Fruit fly (Drosophila melanogaster) whole organism, prepupa: ENCODE measurements around the gene mAcon1.

Experiments used
- Blimp-1 ChIP-seq: fragments of 200-800 bp; sonication (Bioruptor generic); optimal IDR thresholded peaks from 3 replicates; lab custom pipeline; 2017; ENCODE audit warnings: missing biosample characterization, missing genetic modification characterization, mild to moderate bottlenecking, moderate library complexity, missing genetic modification reagents
- CG10631 ChIP-seq: fragments of 200-800 bp; sonication (Bioruptor generic); optimal IDR thresholded peaks from 2 replicates; lab custom pipeline; 2016; ENCODE audit warnings: missing biosample characterization, missing genetic modification characterization
- CG11294 ChIP-seq: fragments of 200-800 bp; sonication (Bioruptor generic); IDR thresholded peaks from 2 replicates; pipeline ENCODE4 v1.3.6; 2022; ENCODE audit warnings: missing biosample characterization, missing genetic modification characterization
- CG11762 ChIP-seq: fragments of 200-800 bp; sonication (Bioruptor generic); optimal IDR thresholded peaks from 3 replicates; lab custom pipeline; 2016; ENCODE audit warnings: missing biosample characterization, missing genetic modification characterization; ENCODE audit not compliant: insufficient read depth
- CG11902 ChIP-seq: fragments of 200-800 bp; sonication (Bioruptor generic); optimal IDR thresholded peaks from 3 replicates; lab custom pipeline; 2016; ENCODE audit warnings: missing biosample characterization, missing genetic modification characterization
- CG15336 ChIP-seq: fragments of 200-800 bp; sonication (Bioruptor generic); IDR thresholded peaks from 2 replicates; pipeline ENCODE4 v1.3.6; 2022; ENCODE audit warnings: missing biosample characterization, missing genetic modification characterization
- CG1621 ChIP-seq: fragments of 200-800 bp; sonication (Bioruptor generic); optimal IDR thresholded peaks from 3 replicates; lab custom pipeline; 2018; ENCODE audit warnings: missing biosample characterization, mild to moderate bottlenecking, missing genetic modification characterization
- CG16779 ChIP-seq: fragments of 200-800 bp; sonication (Bioruptor generic); optimal IDR thresholded peaks from 3 replicates; lab custom pipeline; 2017; ENCODE audit warnings: missing biosample characterization, mild to moderate bottlenecking, missing genetic modification characterization
- CG3032 ChIP-seq: fragments of 200-800 bp; optimal IDR thresholded peaks from 2 replicates; lab custom pipeline; 2019; ENCODE audit warnings: missing biosample characterization, mild to moderate bottlenecking, missing genetic modification characterization, moderate library complexity
- CG31627 ChIP-seq: fragments of 200-800 bp; sonication (Bioruptor generic); optimal IDR thresholded peaks from 3 replicates; lab custom pipeline; 2016; ENCODE audit warnings: missing biosample characterization, missing genetic modification characterization
- CG32006 ChIP-seq: fragments of 200-800 bp; sonication (Bioruptor generic); optimal IDR thresholded peaks from 3 replicates; lab custom pipeline; 2017; ENCODE audit warnings: missing biosample characterization, mild to moderate bottlenecking, missing genetic modification characterization
- CG34406 ChIP-seq: fragments of 200-800 bp; sonication (Bioruptor generic); optimal IDR thresholded peaks from 3 replicates; lab custom pipeline; 2016; ENCODE audit warnings: missing biosample characterization, missing genetic modification characterization
- CG3919 ChIP-seq: fragments of 200-800 bp; sonication (Bioruptor generic); optimal IDR thresholded peaks from 3 replicates; lab custom pipeline; 2016; ENCODE audit warnings: missing biosample characterization, missing genetic modification characterization
- CG4318 ChIP-seq: fragments of 200-800 bp; sonication (Bioruptor generic); optimal IDR thresholded peaks from 3 replicates; lab custom pipeline; 2017; ENCODE audit warnings: missing biosample characterization, mild to moderate bottlenecking, missing genetic modification characterization
- CG6163 ChIP-seq: fragments of 200-800 bp; sonication (Bioruptor generic); IDR thresholded peaks from 3 replicates; pipeline ENCODE4 v1.3.6; 2022; ENCODE audit warnings: missing biosample characterization, missing genetic modification characterization
- CG6276 ChIP-seq: fragments of 200-800 bp; sonication (Bioruptor generic); optimal IDR thresholded peaks from 2 replicates; lab custom pipeline; 2017; ENCODE audit warnings: missing biosample characterization, mild to moderate bottlenecking, missing genetic modification characterization
- CG6808 ChIP-seq: fragments of 200-800 bp; sonication (Bioruptor generic); optimal IDR thresholded peaks from 3 replicates; lab custom pipeline; 2017; ENCODE audit warnings: missing biosample characterization, missing genetic modification characterization, mild to moderate bottlenecking, moderate library complexity, missing genetic modification reagents
- CG6854 ChIP-seq: fragments of 200-800 bp; sonication (Bioruptor generic); optimal IDR thresholded peaks from 2 replicates; lab custom pipeline; 2017; ENCODE audit warnings: missing biosample characterization, mild to moderate bottlenecking, missing genetic modification characterization
- CG7368 ChIP-seq: fragments of 200-800 bp; sonication (Bioruptor generic); optimal IDR thresholded peaks from 3 replicates; lab custom pipeline; 2016; ENCODE audit warnings: missing biosample characterization, missing genetic modification characterization
- CG8319 ChIP-seq: fragments of 200-800 bp; sonication (Bioruptor generic); optimal IDR thresholded peaks from 3 replicates; lab custom pipeline; 2016; ENCODE audit warnings: missing biosample characterization, missing genetic modification characterization
- CG8632 ChIP-seq: fragments of 200-800 bp; sonication (Bioruptor generic); optimal IDR thresholded peaks from 3 replicates; lab custom pipeline; 2016; ENCODE audit warnings: missing biosample characterization, missing genetic modification characterization
- CG9139 ChIP-seq: fragments of 200-800 bp; sonication (Bioruptor generic); optimal IDR thresholded peaks from 3 replicates; lab custom pipeline; 2017; ENCODE audit warnings: missing biosample characterization, mild to moderate bottlenecking, missing genetic modification characterization
- Eip78C ChIP-seq: fragments of 200-800 bp; sonication (Bioruptor generic); peaks from one replicate; lab custom pipeline; 2016; ENCODE audit warnings: missing biosample characterization, missing genetic modification characterization
- Eip93F ChIP-seq: fragments of 200-800 bp; sonication (Bioruptor generic); optimal IDR thresholded peaks from 2 replicates; lab custom pipeline; 2016; ENCODE audit warnings: missing biosample characterization, mild to moderate bottlenecking, missing genetic modification characterization
- Ets21C ChIP-seq: fragments of 200-800 bp; sonication (Bioruptor generic); optimal IDR thresholded peaks from 3 replicates; lab custom pipeline; 2016; ENCODE audit warnings: missing biosample characterization, missing genetic modification characterization
- Ets96B ChIP-seq: fragments of 200-800 bp; optimal IDR thresholded peaks from 2 replicates; lab custom pipeline; 2019; ENCODE audit warnings: missing biosample characterization, mild to moderate bottlenecking, missing genetic modification characterization, moderate library complexity
- Gug ChIP-seq: fragments of 200-800 bp; sonication (Bioruptor generic); IDR thresholded peaks from 2 replicates; pipeline ENCODE4 v1.3.6; 2022; ENCODE audit warnings: missing biosample characterization, missing genetic modification characterization
- Hr38 ChIP-seq: sonication (Bioruptor generic); optimal IDR thresholded peaks from 2 replicates; lab custom pipeline; 2016; ENCODE audit warnings: missing biosample characterization, missing genetic modification characterization
- Hr39 ChIP-seq: fragments of 200-800 bp; sonication (Bioruptor generic); optimal IDR thresholded peaks from 2 replicates; lab custom pipeline; 2016; ENCODE audit warnings: missing biosample characterization, missing genetic modification characterization
- Hr4 ChIP-seq: fragments of 200-800 bp; sonication (Bioruptor generic); optimal IDR thresholded peaks from 3 replicates; lab custom pipeline; 2016; ENCODE audit warnings: missing biosample characterization, missing genetic modification characterization
- OdsH ChIP-seq: fragments of 200-800 bp; sonication (Bioruptor generic); optimal IDR thresholded peaks from 3 replicates; lab custom pipeline; 2016; ENCODE audit warnings: missing biosample characterization, missing genetic modification characterization
- Smox ChIP-seq: fragments of 200-800 bp; sonication (Bioruptor generic); optimal IDR thresholded peaks from 3 replicates; lab custom pipeline; 2016; ENCODE audit warnings: missing biosample characterization, missing genetic modification characterization
- Sox102F ChIP-seq: fragments of 200-800 bp; sonication (Bioruptor generic); optimal IDR thresholded peaks from 2 replicates; lab custom pipeline; 2016; ENCODE audit warnings: missing biosample characterization, mild to moderate bottlenecking, missing genetic modification characterization
- Sox15 ChIP-seq: fragments of 200-800 bp; sonication (Bioruptor generic); optimal IDR thresholded peaks from 3 replicates; lab custom pipeline; 2016; ENCODE audit warnings: missing biosample characterization, missing genetic modification characterization
- acj6 ChIP-seq: fragments of 200-800 bp; sonication (Bioruptor generic); optimal IDR thresholded peaks from 3 replicates; lab custom pipeline; 2016; ENCODE audit warnings: missing biosample characterization, missing genetic modification characterization
- cyc ChIP-seq: fragments of 200-800 bp; sonication (Bioruptor generic); optimal IDR thresholded peaks from 3 replicates; lab custom pipeline; 2016; ENCODE audit warnings: missing biosample characterization, missing genetic modification characterization
- dsx ChIP-seq: fragments of 200-800 bp; optimal IDR thresholded peaks from 3 replicates; lab custom pipeline; 2019; ENCODE audit warnings: missing biosample characterization, mild to moderate bottlenecking, missing genetic modification characterization, moderate library complexity; ENCODE audit not compliant: poor library complexity, severe bottlenecking
- eg ChIP-seq: fragments of 200-800 bp; sonication (Bioruptor generic); IDR thresholded peaks from 3 replicates; pipeline ENCODE4 v1.3.6; 2022; ENCODE audit warnings: missing biosample characterization, missing genetic modification characterization
- fd59A ChIP-seq: fragments of 200-800 bp; sonication (Bioruptor generic); optimal IDR thresholded peaks from 2 replicates; lab custom pipeline; 2017; ENCODE audit warnings: missing biosample characterization, mild to moderate bottlenecking, missing genetic modification characterization, missing genetic modification reagents
- fd85E ChIP-seq: fragments of 200-800 bp; sonication (Bioruptor generic); optimal IDR thresholded peaks from 3 replicates; lab custom pipeline; 2016; ENCODE audit warnings: missing biosample characterization, missing genetic modification characterization
- fkh ChIP-seq: fragments of 200-800 bp; sonication (Bioruptor generic); optimal IDR thresholded peaks from 3 replicates; lab custom pipeline; 2017; ENCODE audit warnings: missing biosample characterization, mild to moderate bottlenecking, missing genetic modification characterization, moderate library complexity
- lz ChIP-seq: fragments of 200-800 bp; sonication (Bioruptor generic); optimal IDR thresholded peaks from 3 replicates; lab custom pipeline; 2016; ENCODE audit warnings: missing biosample characterization, missing genetic modification characterization
- net ChIP-seq: fragments of 200-800 bp; sonication (Bioruptor generic); optimal IDR thresholded peaks from 3 replicates; lab custom pipeline; 2016; ENCODE audit warnings: missing biosample characterization, missing genetic modification characterization
- salr ChIP-seq, 2 experiments: fragments of 200-800 bp; sonication (Bioruptor generic); optimal IDR thresholded peaks; 3 replicates each; lab custom pipeline; 2016 to 2018; ENCODE audit warnings: missing biosample characterization in 2 of 2, missing genetic modification characterization in 2 of 2, mild to moderate bottlenecking in 1 of 2
- spab ChIP-seq: fragments of 200-800 bp; sonication (Bioruptor generic); optimal IDR thresholded peaks from 2 replicates; lab custom pipeline; 2017; ENCODE audit warnings: missing biosample characterization, mild to moderate bottlenecking, missing genetic modification characterization, missing genetic modification reagents
- ss ChIP-seq, 2 experiments: fragments of 200-800 bp; sonication (Bioruptor generic); optimal IDR thresholded peaks; 2 replicates in 1 of 2; 3 replicates in 1 of 2; lab custom pipeline; 2017 to 2018; ENCODE audit warnings: mild to moderate bottlenecking in 2 of 2, missing biosample characterization in 2 of 2, missing genetic modification characterization in 2 of 2, moderate library complexity in 1 of 2
- svp ChIP-seq: fragments of 200-800 bp; sonication (Bioruptor generic); peaks from one replicate; lab custom pipeline; 2016; ENCODE audit warnings: missing biosample characterization, missing genetic modification characterization
- topi ChIP-seq: fragments of 200-800 bp; sonication (Bioruptor generic); optimal IDR thresholded peaks from 3 replicates; lab custom pipeline; 2016; ENCODE audit warnings: missing biosample characterization, missing genetic modification characterization
- vri ChIP-seq: fragments of 200-800 bp; sonication (Bioruptor generic); optimal IDR thresholded peaks from 3 replicates; lab custom pipeline; 2016; ENCODE audit warnings: missing biosample characterization, mild to moderate bottlenecking, missing genetic modification characterization

mAcon1 gene

DNA sequence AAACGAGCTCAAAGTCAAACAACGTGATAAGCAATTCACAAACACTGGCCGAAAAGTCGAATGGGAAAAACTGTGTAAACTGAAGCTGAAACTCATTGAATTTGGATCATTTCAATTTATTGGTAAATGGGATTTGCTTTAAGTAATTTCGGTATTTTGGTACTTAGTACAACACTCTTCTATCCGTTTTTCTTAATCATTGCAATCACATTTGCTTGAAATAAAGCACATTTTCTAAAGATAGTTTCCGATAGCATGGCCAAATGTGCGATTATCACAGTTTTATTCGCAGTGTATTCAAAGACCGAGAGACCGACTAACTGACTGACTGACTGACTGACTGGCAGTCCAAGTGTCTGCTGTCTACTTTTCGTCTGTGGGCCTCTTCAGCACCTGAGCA, 28.1 kb downstream of the mAcon1 start (continued):
- TF ChIP-seq CG10631 (GFP tag; lab: Kevin White, UChicago) = peak; percentile 16
- peak; percentile 38 for TF ChIP-seq Ets96B (tag; lab: Kevin White, UChicago)
- peak; percentile 43 for TF ChIP-seq OdsH (GFP tag; lab: Kevin White, UChicago)
- TF ChIP-seq CG4318 = peak; percentile 35
- no peak for TF ChIP-seq CG9139 (GFP tag; lab: Kevin White, UChicago)
- TF ChIP-seq acj6 (GFP tag; lab: Kevin White, UChicago) = peak; percentile 25
- TF ChIP-seq spab = no peak
- no peak for TF ChIP-seq Eip93F
- TF ChIP-seq CG6854 (GFP tag; lab: Kevin White, UChicago) = no peak
- TF ChIP-seq Hr38 (GFP tag; lab: Kevin White, UChicago) = no peak
- TF ChIP-seq svp (GFP tag; lab: Kevin White, UChicago) = peak; percentile 19
- no peak for TF ChIP-seq CG7368 (GFP tag; lab: Kevin White, UChicago)
- TF ChIP-seq net (GFP tag; lab: Kevin White, UChicago) = peak; percentile 14
- TF ChIP-seq CG15336 (GFP tag; lab: Robert Waterston, UW) = peak; percentile 26; the same call in 1 of the 2 replicates
- TF ChIP-seq CG6163 = no peak

- TF ChIP-seq vri (no peak), CG3032 (no peak), svp (GFP tag; lab: Kevin White, UChicago) (peak; percentile 71), CG11902 (no peak), Hr39 (GFP tag; lab: Kevin White, UChicago) (no peak), CG6854 (GFP tag; lab: Kevin White, UChicago) (no peak), Ets21C (GFP tag; lab: Kevin White, UChicago) (peak; percentile 5), fd59A (GFP tag; lab: Kevin White, UChicago) (no peak), CG11762 (GFP tag; lab: Kevin White, UChicago) (peak; percentile 38), CG10631 (GFP tag; lab: Kevin White, UChicago) (peak; percentile 17), Eip78C (GFP tag; lab: Kevin White, UChicago) (peak; percentile 78), ss (GFP tag; optimal IDR thresholded peaks at IDR 0.05; lab: Kevin White, UChicago) (no peak), CG34406 (GFP tag; lab: Kevin White, UChicago) (no peak), CG8319 (no peak), fd85E (GFP tag; lab: Kevin White, UChicago) (no peak), CG11294 (GFP tag; lab: Robert Waterston, UW) (0 out of 2 replicates have a peak, but pooled peaks have one; percentile 10), Blimp-1 (GFP tag; lab: Kevin White, UChicago) (no peak), CG1621 (tag; lab: Kevin White, UChicago) (no peak), dsx (no peak), lz (GFP tag; lab: Kevin White, UChicago) (no peak), spab (no peak), Smox (GFP tag; lab: Kevin White, UChicago) (peak; percentile 29), CG31627 (GFP tag; lab: Kevin White, UChicago) (peak; percentile 3), cyc (GFP tag; lab: Kevin White, UChicago) (peak; percentile 10), CG8632 (GFP tag; lab: Kevin White, UChicago) (no peak), CG6808 (GFP tag; lab: Kevin White, UChicago) (no peak), Eip93F (no peak), CG32006 (GFP tag; lab: Kevin White, UChicago) (peak; percentile 56), fkh (GFP tag; lab: Kevin White, UChicago) (no peak), Sox15 (GFP tag; lab: Kevin White, UChicago) (no peak), CG3919 (peak; percentile 47), topi (GFP tag; lab: Kevin White, UChicago) (peak; percentile 27), Gug (GFP tag; lab: Robert Waterston, UW) (no peak), eg (peak; percentile 61; the same call in 2 of the 3 replicates), Ets96B (tag; lab: Kevin White, UChicago) (no peak), Sox102F (GFP tag; lab: Kevin White, UChicago) (peak; percentile 17), OdsH (GFP tag; lab: Kevin White, UChicago) (peak; percentile 34), CG6276 (GFP tag; lab: Kevin White, UChicago) (peak; percentile 36), CG16779 (tag; lab: Kevin White, UChicago) (no peak), Hr4 (GFP tag; lab: Kevin White, UChicago) (peak; percentile 52), salr (GFP tag; optimal IDR thresholded peaks at IDR 0.05; lab: Kevin White, UChicago) (no peak), Hr38 (GFP tag; lab: Kevin White, UChicago) (no peak)
These were observed 28.8 kb downstream of the mAcon1 start for dm6 chr2L:21197178-21197577.
